Fruit fly (Drosophila melanogaster) whole organism: ENCODE results near the gene mge.

ENCODE experiments used
- CG8478 ChIP-seq: fragments of >200 bp; optimal IDR thresholded peaks from 2 replicates; lab custom pipeline; 2018; ENCODE audit warnings: inconsistent platforms
- Dll ChIP-seq: fragments of >200 bp; optimal IDR thresholded peaks from 2 replicates; lab custom pipeline; 2017
- EcR ChIP-seq, 2 experiments: fragments of >200 bp; optimal IDR thresholded peaks; 2 replicates each; lab custom pipeline; 2017; ENCODE audit warnings: missing biosample characterization in 2 of 2, missing genetic modification characterization in 2 of 2, missing genetic modification reagents in 2 of 2
- pan ChIP-seq: fragments of >200 bp; optimal IDR thresholded peaks from 2 replicates; lab custom pipeline; 2017
- psq ChIP-seq: fragments of >200 bp; optimal IDR thresholded peaks from 2 replicates; lab custom pipeline; 2017
- usp ChIP-seq: fragments of >200 bp; optimal IDR thresholded peaks from 2 replicates; lab custom pipeline; 2017; ENCODE audit warnings: missing biosample characterization, missing genetic modification characterization, mixed read lengths

The mge gene

dm6 chr3L:3892154-3892624 is 17.5 kb downstream of the mge start, which contains the start of gene Fie:
Fie (plus strand) TSS chr3L:3892574.
- TF ChIP-seq usp (GFP tag; lab: Kevin White, UChicago) (no peak), psq (lab: Kevin White, UChicago) (no peak), Dll (lab: Kevin White, UChicago) (no peak), pan (lab: Kevin White, UChicago) (no peak), EcR (GFP tag; optimal IDR thresholded peaks at IDR 0.05; lab: Kevin White, UChicago) (no peak), CG8478 (lab: Kevin White, UChicago) (no peak)

- TF ChIP-seq EcR (GFP tag; optimal IDR thresholded peaks at IDR 0.05; lab: Kevin White, UChicago) = no peak
- no peak for TF ChIP-seq Dll (lab: Kevin White, UChicago)
- TF ChIP-seq pan (lab: Kevin White, UChicago) = no peak
Measured at dm6 chr3L:3890860-3891259, 18.9 kb downstream of the mge start.

- TF ChIP-seq usp (GFP tag; lab: Kevin White, UChicago) (no peak), pan (lab: Kevin White, UChicago) (no peak), Dll (lab: Kevin White, UChicago) (no peak), CG8478 (lab: Kevin White, UChicago) (no peak), psq (lab: Kevin White, UChicago) (no peak), EcR (GFP tag; optimal IDR thresholded peaks at IDR 0.05; lab: Kevin White, UChicago) (no peak)
Measured at dm6 chr3L:3887392-3887791, 22.3 kb downstream of the mge start.

dm6 chr3L:3885933-3886332 is 23.8 kb downstream of the mge start:
- TF ChIP-seq psq (lab: Kevin White, UChicago) (no peak), Dll (lab: Kevin White, UChicago) (no peak), CG8478 (lab: Kevin White, UChicago) (no peak), pan (lab: Kevin White, UChicago) (no peak), usp (GFP tag; lab: Kevin White, UChicago) (no peak), EcR (GFP tag; optimal IDR thresholded peaks at IDR 0.05; lab: Kevin White, UChicago) (no peak)

dm6 chr3L:3882046-3882445 is 27.7 kb downstream of the mge start:
- TF ChIP-seq usp (GFP tag; lab: Kevin White, UChicago) = no peak
- TF ChIP-seq EcR (GFP tag; optimal IDR thresholded peaks at IDR 0.05; lab: Kevin White, UChicago) = no peak
- no peak for TF ChIP-seq psq (lab: Kevin White, UChicago)
- TF ChIP-seq Dll (lab: Kevin White, UChicago) = no peak
- TF ChIP-seq pan (lab: Kevin White, UChicago) = no peak
- no peak for TF ChIP-seq CG8478 (lab: Kevin White, UChicago)

- no peak for TF ChIP-seq CG8478 (lab: Kevin White, UChicago)
- TF ChIP-seq psq (lab: Kevin White, UChicago) = no peak
- no peak for TF ChIP-seq Dll (lab: Kevin White, UChicago)
- TF ChIP-seq pan (lab: Kevin White, UChicago) = no peak
- no peak for TF ChIP-seq EcR (GFP tag; optimal IDR thresholded peaks at IDR 0.05; lab: Kevin White, UChicago)
- no peak for TF ChIP-seq usp (GFP tag; lab: Kevin White, UChicago)
Measured at dm6 chr3L:3878734-3879310, 30.9 kb downstream of the mge start.

dm6 chr3L:3876861-3877260 is 32.9 kb downstream of the mge start:
- no peak for TF ChIP-seq CG8478 (lab: Kevin White, UChicago)
- no peak for TF ChIP-seq Dll (lab: Kevin White, UChicago)
- no peak for TF ChIP-seq usp (GFP tag; lab: Kevin White, UChicago)
- no peak for TF ChIP-seq pan (lab: Kevin White, UChicago)
- TF ChIP-seq psq (lab: Kevin White, UChicago) = no peak
- TF ChIP-seq EcR (GFP tag; optimal IDR thresholded peaks at IDR 0.05; lab: Kevin White, UChicago) = no peak

dm6 chr3L:3875996-3876395 is 33.7 kb downstream of the mge start:
- TF ChIP-seq CG8478 (lab: Kevin White, UChicago) = no peak
- TF ChIP-seq EcR (GFP tag; optimal IDR thresholded peaks at IDR 0.05; lab: Kevin White, UChicago) = no peak
- TF ChIP-seq usp (GFP tag; lab: Kevin White, UChicago) = no peak
- TF ChIP-seq Dll (lab: Kevin White, UChicago) = no peak
- no peak for TF ChIP-seq psq (lab: Kevin White, UChicago)
- TF ChIP-seq pan (lab: Kevin White, UChicago) = no peak

dm6 chr3L:3875004-3875403 is 34.7 kb downstream of the mge start:
- TF ChIP-seq psq (lab: Kevin White, UChicago) = no peak
- TF ChIP-seq EcR (GFP tag; optimal IDR thresholded peaks at IDR 0.05; lab: Kevin White, UChicago) = no peak
- TF ChIP-seq usp (GFP tag; lab: Kevin White, UChicago) = no peak

- TF ChIP-seq CG8478 (lab: Kevin White, UChicago) (no peak), psq (lab: Kevin White, UChicago) (no peak), Dll (lab: Kevin White, UChicago) (no peak), EcR (GFP tag; optimal IDR thresholded peaks at IDR 0.05; lab: Kevin White, UChicago) (no peak)
Measured at dm6 chr3L:3873094-3873493, 36.6 kb downstream of the mge start.

- no peak for TF ChIP-seq CG8478 (lab: Kevin White, UChicago)
- no peak for TF ChIP-seq Dll (lab: Kevin White, UChicago)
- TF ChIP-seq EcR (GFP tag; optimal IDR thresholded peaks at IDR 0.05; lab: Kevin White, UChicago) = no peak
- TF ChIP-seq psq (lab: Kevin White, UChicago) = no peak
- no peak for TF ChIP-seq pan (lab: Kevin White, UChicago)
- TF ChIP-seq usp (GFP tag; lab: Kevin White, UChicago) = no peak
Measured at dm6 chr3L:3871284-3871683, 38.4 kb downstream of the mge start.

- TF ChIP-seq Dll (lab: Kevin White, UChicago) = no peak
- no peak for TF ChIP-seq usp (GFP tag; lab: Kevin White, UChicago)
- no peak for TF ChIP-seq EcR (GFP tag; optimal IDR thresholded peaks at IDR 0.05; lab: Kevin White, UChicago)
- no peak for TF ChIP-seq CG8478 (lab: Kevin White, UChicago)
- no peak for TF ChIP-seq pan (lab: Kevin White, UChicago)
- TF ChIP-seq psq (lab: Kevin White, UChicago) = no peak
Measured at dm6 chr3L:3868014-3868413, 41.7 kb downstream of the mge start.
